Worm (Caenorhabditis elegans) whole organism, L4 larva: ENCODE data around the gene C04E6.8.

ENCODE experiments used
- D1046.2 ChIP-seq: fragments of 200-800 bp; sonication (Bioruptor generic); IDR thresholded peaks from 2 replicates; pipeline ENCODE4 v1.3.6; 2022; ENCODE audit warnings: missing genetic modification characterization, missing compliant biosample characterization
- F26F4.8 ChIP-seq: fragments of 200-800 bp; sonication (Bioruptor generic); conservative IDR thresholded peaks from 2 replicates; pipeline ENCODE4 v1.3.6; 2022; ENCODE audit warnings: missing genetic modification characterization, missing compliant biosample characterization
- F44E2.7 ChIP-seq: fragments of 200-800 bp; sonication (Bioruptor generic); IDR thresholded peaks from 2 replicates; pipeline ENCODE4 v2.1.2; 2022; ENCODE audit warnings: missing genetic modification characterization, missing compliant biosample characterization
- R02D3.7 ChIP-seq: fragments of 150-350 bp; sonication (generic microtip); optimal IDR thresholded peaks from 3 replicates; lab custom pipeline; 2014; ENCODE audit warnings: missing biosample characterization, missing genetic modification characterization
- T20F7.1 ChIP-seq: fragments of 200-800 bp; sonication (Bioruptor generic); optimal IDR thresholded peaks from 2 replicates; lab custom pipeline; 2018; ENCODE audit warnings: mild to moderate bottlenecking, missing genetic modification characterization, missing compliant biosample characterization
- Y105C5A.15 ChIP-seq: fragments of 200-800 bp; sonication (Bioruptor generic); IDR thresholded peaks from 2 replicates; pipeline ENCODE4 v1.3.6; 2022; ENCODE audit warnings: missing genetic modification characterization, missing compliant biosample characterization
- Y5F2A.4 ChIP-seq: fragments of 200-800 bp; sonication (Bioruptor generic); optimal IDR thresholded peaks from 2 replicates; lab custom pipeline; 2018; ENCODE audit warnings: mild to moderate bottlenecking, missing genetic modification characterization, missing compliant biosample characterization
- Y75B8A.6 ChIP-seq: fragments of 200-800 bp; sonication (Bioruptor generic); IDR thresholded peaks from 2 replicates; pipeline ENCODE4 v1.3.6; 2022; ENCODE audit warnings: missing genetic modification reagents, missing genetic modification characterization, missing compliant biosample characterization
- ZK546.5 ChIP-seq, 2 experiments: sonication (generic microtip); optimal IDR thresholded peaks; 2 replicates each; lab custom pipeline; 2017; ENCODE audit warnings: missing biosample characterization in 2 of 2, missing genetic modification characterization in 2 of 2
- aha-1 ChIP-seq: fragments of 150-350 bp; peaks from one replicate; lab custom pipeline; 2014; ENCODE audit warnings: missing biosample characterization, missing genetic modification characterization
- ama-1 ChIP-seq: fragments of 150-350 bp; optimal IDR thresholded peaks from 2 replicates; lab custom pipeline; 2014; ENCODE audit warnings: inconsistent platforms, mixed read lengths
- arid-1 ChIP-seq: fragments of 200-800 bp; sonication (Bioruptor generic); conservative IDR thresholded peaks from 2 replicates; pipeline ENCODE4 v1.3.6; 2022; ENCODE audit warnings: missing genetic modification reagents, missing genetic modification characterization, missing compliant biosample characterization
- ceh-28 ChIP-seq: fragments of 150-350 bp; optimal IDR thresholded peaks from 2 replicates; lab custom pipeline; 2014; ENCODE audit warnings: missing biosample characterization, missing genetic modification reagents, missing genetic modification characterization
- ceh-82 ChIP-seq: sonication (generic microtip); optimal IDR thresholded peaks from 2 replicates; lab custom pipeline; 2017; ENCODE audit warnings: missing biosample characterization, missing genetic modification characterization
- daf-12 ChIP-seq: fragments of 150-350 bp; optimal IDR thresholded peaks from 2 replicates; lab custom pipeline; 2014; ENCODE audit warnings: missing biosample characterization, missing genetic modification reagents, missing genetic modification characterization
- daf-8 ChIP-seq: fragments of 200-800 bp; sonication (Bioruptor generic); IDR thresholded peaks from 2 replicates; pipeline ENCODE4 v1.3.6; 2022; ENCODE audit warnings: missing genetic modification characterization, missing compliant biosample characterization
- dmd-8 ChIP-seq: fragments of 200-800 bp; sonication (Bioruptor generic); IDR thresholded peaks from 2 replicates; pipeline ENCODE4 v1.3.6; 2022; ENCODE audit warnings: missing genetic modification characterization, missing compliant biosample characterization
- duxl-1 ChIP-seq: sonication (generic microtip); optimal IDR thresholded peaks from 2 replicates; lab custom pipeline; 2016; ENCODE audit warnings: mild to moderate bottlenecking, missing genetic modification characterization, moderate library complexity, missing compliant biosample characterization; ENCODE audit not compliant: poor library complexity
- fkh-10 ChIP-seq: fragments of 150-350 bp; optimal IDR thresholded peaks from 2 replicates; lab custom pipeline; 2014; ENCODE audit warnings: missing biosample characterization, missing genetic modification reagents, missing genetic modification characterization
- fos-1 ChIP-seq: fragments of 150-350 bp; optimal IDR thresholded peaks from 2 replicates; lab custom pipeline; 2014; ENCODE audit warnings: missing biosample characterization, missing genetic modification characterization
- hif-1 ChIP-seq, 2 experiments: sonication (generic microtip); optimal IDR thresholded peaks; 2 replicates each; lab custom pipeline; 2016 to 2017; ENCODE audit warnings: missing compliant biosample characterization in 2 of 2, missing genetic modification characterization in 2 of 2, missing genetic modification reagents in 2 of 2, missing genotype in 2 of 2, mild to moderate bottlenecking in 1 of 2
- hlh-30 ChIP-seq: sonication (generic microtip); optimal IDR thresholded peaks from 2 replicates; lab custom pipeline; 2017; ENCODE audit warnings: antibody characterized with exemption, mild to moderate bottlenecking, missing genetic modification characterization, missing compliant biosample characterization; ENCODE audit not compliant: insufficient read depth
- lim-7 ChIP-seq: fragments of 200-800 bp; sonication (Bioruptor generic); IDR thresholded peaks from 2 replicates; pipeline ENCODE4 v1.3.6; 2022; ENCODE audit warnings: missing genetic modification characterization, missing compliant biosample characterization
- lin-13 ChIP-seq: fragments of 150-350 bp; optimal IDR thresholded peaks from 2 replicates; lab custom pipeline; 2014; ENCODE audit warnings: missing biosample characterization, missing genetic modification reagents, missing genetic modification characterization
- lsy-2 ChIP-seq, 2 experiments: fragments of 150-350 bp in 1 of 2; sonication (generic microtip) in 1 of 2; optimal IDR thresholded peaks; 2 replicates each; lab custom pipeline; 2014 to 2017; ENCODE audit warnings: missing biosample characterization in 2 of 2, missing genetic modification characterization in 2 of 2
- madf-9 ChIP-seq: fragments of 200-800 bp; sonication (Bioruptor generic); conservative IDR thresholded peaks from 2 replicates; pipeline ENCODE4 v1.3.6; 2022; ENCODE audit warnings: missing genetic modification reagents, missing genetic modification characterization, missing compliant biosample characterization
- mes-2 ChIP-seq: sonication (generic microtip); optimal IDR thresholded peaks from 2 replicates; lab custom pipeline; 2016; ENCODE audit warnings: missing genotype, mild to moderate bottlenecking, missing genetic modification characterization, missing compliant biosample characterization; ENCODE audit not compliant: poor library complexity, severe bottlenecking
- mxl-3 ChIP-seq: fragments of 200-800 bp; sonication (Bioruptor generic); optimal IDR thresholded peaks from 2 replicates; lab custom pipeline; 2018; ENCODE audit warnings: mild to moderate bottlenecking, missing genetic modification characterization, missing compliant biosample characterization
- nhr-11 ChIP-seq: fragments of 150-350 bp; optimal IDR thresholded peaks from 2 replicates; lab custom pipeline; 2014; ENCODE audit warnings: missing biosample characterization, missing genetic modification characterization
- nhr-237 ChIP-seq: sonication (generic microtip); optimal IDR thresholded peaks from 2 replicates; lab custom pipeline; 2017; ENCODE audit warnings: missing biosample characterization, missing genetic modification characterization
- nhr-25 ChIP-seq: sonication (generic microtip); optimal IDR thresholded peaks from 2 replicates; lab custom pipeline; 2017; ENCODE audit warnings: missing genetic modification characterization, mild to moderate bottlenecking, missing compliant biosample characterization, antibody characterized with exemption, moderate library complexity, borderline replicate concordance; ENCODE audit not compliant: insufficient read depth
- nhr-28 ChIP-seq: fragments of 150-350 bp; optimal IDR thresholded peaks from 2 replicates; lab custom pipeline; 2014; ENCODE audit warnings: missing biosample characterization, missing genetic modification characterization
- nhr-41 ChIP-seq: fragments of 200-800 bp; sonication (Bioruptor generic); IDR thresholded peaks from 2 replicates; pipeline ENCODE4 v1.3.6; 2022; ENCODE audit warnings: missing genetic modification reagents, missing genetic modification characterization, missing compliant biosample characterization
- nhr-48 ChIP-seq: sonication (generic microtip); optimal IDR thresholded peaks from 2 replicates; lab custom pipeline; 2016; ENCODE audit warnings: mild to moderate bottlenecking, missing genetic modification characterization, missing compliant biosample characterization
- pha-4 ChIP-seq, 2 experiments: fragments of 150-350 bp in 1 of 2; fragments of 200-800 bp in 1 of 2; sonication (Bioruptor generic) in 1 of 2; IDR thresholded peaks in 1 of 2; optimal IDR thresholded peaks in 1 of 2; 2 replicates each; pipeline versions ENCODE4 v1.3.6 to Lab custom; 2014 to 2022; ENCODE audit warnings: missing genetic modification characterization in 2 of 2, missing genetic modification reagents in 2 of 2, missing biosample characterization in 1 of 2, missing compliant biosample characterization in 1 of 2
- rbr-2 ChIP-seq: sonication (generic microtip); optimal IDR thresholded peaks from 2 replicates; lab custom pipeline; 2016; ENCODE audit warnings: missing genotype, missing genetic modification characterization, missing compliant biosample characterization
- sdz-12 ChIP-seq: fragments of 200-800 bp; sonication (Bioruptor generic); optimal IDR thresholded peaks from 2 replicates; lab custom pipeline; 2018; ENCODE audit warnings: mild to moderate bottlenecking, missing genetic modification characterization, missing compliant biosample characterization
- skn-1 ChIP-seq: fragments of 150-350 bp; optimal IDR thresholded peaks from 2 replicates; lab custom pipeline; 2014; ENCODE audit warnings: missing biosample characterization, missing genetic modification characterization
- snpc-1.2 ChIP-seq: fragments of 200-800 bp; sonication (Bioruptor generic); IDR thresholded peaks from 2 replicates; pipeline ENCODE4 v1.3.6; 2022; ENCODE audit warnings: missing genetic modification reagents, missing genetic modification characterization, missing compliant biosample characterization
- snpc-4 ChIP-seq: fragments of 150-350 bp; optimal IDR thresholded peaks from 2 replicates; lab custom pipeline; 2014; ENCODE audit warnings: missing biosample characterization, missing genetic modification characterization
- spr-1 ChIP-seq: sonication (generic microtip); optimal IDR thresholded peaks from 2 replicates; lab custom pipeline; 2016; ENCODE audit warnings: mild to moderate bottlenecking, missing genetic modification characterization, missing compliant biosample characterization
- spr-3 ChIP-seq: fragments of 200-800 bp; sonication (Bioruptor generic); optimal IDR thresholded peaks from 2 replicates; lab custom pipeline; 2018; ENCODE audit warnings: mild to moderate bottlenecking, missing genetic modification characterization, missing compliant biosample characterization
- unc-130 ChIP-seq: sonication (generic microtip); optimal IDR thresholded peaks from 2 replicates; lab custom pipeline; 2016; ENCODE audit warnings: missing genetic modification reagents, missing genetic modification characterization, missing compliant biosample characterization
- unc-39 ChIP-seq: sonication (generic microtip); optimal IDR thresholded peaks from 2 replicates; lab custom pipeline; 2017; ENCODE audit warnings: missing biosample characterization, missing genetic modification characterization
- vab-7 ChIP-seq: fragments of 200-800 bp; sonication (Bioruptor generic); IDR thresholded peaks from 2 replicates; pipeline ENCODE4 v1.3.6; 2022; ENCODE audit warnings: missing genetic modification reagents, missing genetic modification characterization, missing compliant biosample characterization
- zag-1 ChIP-seq: fragments of 150-350 bp; optimal IDR thresholded peaks from 2 replicates; lab custom pipeline; 2014; ENCODE audit warnings: missing biosample characterization, missing genetic modification characterization
- zfp-3 ChIP-seq: fragments of 200-800 bp; sonication (Bioruptor generic); conservative IDR thresholded peaks from 2 replicates; pipeline ENCODE4 v1.3.6; 2022; ENCODE audit warnings: missing genetic modification reagents, missing genetic modification characterization, missing compliant biosample characterization
- zip-11 ChIP-seq: fragments of 200-800 bp; sonication (Bioruptor generic); IDR thresholded peaks from 2 replicates; pipeline ENCODE4 v1.3.6; 2022; ENCODE audit warnings: missing genetic modification characterization, missing compliant biosample characterization

C04E6.8 gene

DNA sequence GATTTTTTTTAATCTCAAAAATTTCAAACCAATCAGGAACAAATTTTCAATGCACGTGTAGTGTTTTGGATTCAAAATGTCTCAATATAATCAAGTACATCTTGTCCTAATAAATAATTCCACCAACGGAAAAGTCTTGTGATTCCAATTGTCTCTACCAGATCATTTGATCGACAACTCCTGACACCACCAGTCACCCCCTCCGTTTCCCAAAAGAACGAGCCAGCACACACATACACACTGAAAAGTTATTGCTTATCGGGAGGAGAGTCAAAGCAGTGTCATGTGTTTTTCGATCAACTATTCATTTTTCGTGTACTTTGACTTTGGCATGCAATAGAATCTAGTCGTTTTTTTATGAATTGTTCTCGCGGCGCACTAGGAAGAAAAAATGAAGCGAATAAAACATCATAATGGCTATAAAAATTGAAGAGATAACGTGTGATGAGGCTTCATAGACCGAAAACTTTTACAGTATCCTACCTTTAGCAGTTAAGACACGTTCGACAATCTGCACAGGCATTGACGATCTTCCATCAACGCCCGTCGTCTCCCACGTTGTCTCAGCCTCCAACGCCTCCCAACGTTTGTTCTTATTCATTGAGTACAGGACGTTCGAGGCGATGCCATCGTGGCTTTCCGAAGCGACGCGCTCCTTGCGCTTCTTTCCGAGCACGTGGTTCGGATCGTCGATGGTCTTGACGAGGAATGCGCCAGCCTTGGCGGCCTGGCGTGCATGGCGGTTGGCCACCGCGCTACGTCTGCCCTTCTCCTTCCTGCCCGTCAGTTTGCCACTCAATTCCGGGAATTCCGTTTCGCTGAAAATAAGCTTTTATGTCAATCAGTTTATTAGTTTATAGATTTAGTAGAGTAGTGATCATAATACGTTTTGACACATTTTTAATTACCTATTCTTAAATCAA lies 40.0 kb downstream of the C04E6.8 start (continued):
- peak; percentile 70 for TF ChIP-seq aha-1 (tag; lab: Kevin White, UChicago)
- no peak for TF ChIP-seq snpc-4 (tag; lab: Kevin White, UChicago)
- TF ChIP-seq ceh-82 (tag; lab: Kevin White, UChicago): no peak
- no peak for TF ChIP-seq nhr-41
- TF ChIP-seq unc-39 (tag; lab: Kevin White, UChicago): no peak
- TF ChIP-seq F26F4.8 (GFP tag; lab: Robert Waterston, UW): no peak
- no peak for TF ChIP-seq rbr-2 (tag; lab: Kevin White, UChicago)
- no peak for TF ChIP-seq duxl-1
- no peak for TF ChIP-seq nhr-25 (tag; lab: Kevin White, UChicago)
- TF ChIP-seq R02D3.7 (tag; lab: Kevin White, UChicago): no peak
- peak; percentile 42 for TF ChIP-seq nhr-48 (tag; lab: Kevin White, UChicago)
- no peak for TF ChIP-seq ceh-28
- no peak for TF ChIP-seq lin-13 (GFP tag; lab: Kevin White, UChicago)
- TF ChIP-seq ama-1 (lab: Kevin White, UChicago): peak; percentile 16
- TF ChIP-seq sdz-12 (GFP tag; lab: Kevin White, UChicago): no peak
- peak; percentile 91 for TF ChIP-seq nhr-28 (tag; lab: Kevin White, UChicago)
- no peak for TF ChIP-seq mxl-3
- peak; percentile 21; the same call in 1 of the 2 replicates for TF ChIP-seq vab-7 (GFP tag; lab: Robert Waterston, UW)
- TF ChIP-seq nhr-11 (tag; lab: Kevin White, UChicago): peak; percentile 78
- TF ChIP-seq Y75B8A.6: no peak
- no peak for TF ChIP-seq spr-3
- no peak for TF ChIP-seq zip-11 (GFP tag; lab: Robert Waterston, UW)
- no peak for TF ChIP-seq ZK546.5 (tag; optimal IDR thresholded peaks at IDR 0.05; lab: Kevin White, UChicago)
- TF ChIP-seq zfp-3: 0 out of 2 replicates have a peak, but pooled peaks have one; percentile 9
- TF ChIP-seq unc-130 (GFP tag; lab: Kevin White, UChicago): no peak
- TF ChIP-seq skn-1 (tag; lab: Kevin White, UChicago): no peak
- TF ChIP-seq daf-8: no peak
- no peak for TF ChIP-seq Y5F2A.4 (GFP tag; lab: Kevin White, UChicago)
- no peak for TF ChIP-seq zag-1 (tag; lab: Kevin White, UChicago)
- peak; percentile 97 for TF ChIP-seq hlh-30 (tag; lab: Kevin White, UChicago)
- no peak for TF ChIP-seq fos-1
- TF ChIP-seq D1046.2: 0 out of 2 replicates have a peak, but pooled peaks have one; percentile 55
- TF ChIP-seq lim-7 (GFP tag; lab: Robert Waterston, UW): no peak
- peak; percentile 56 for TF ChIP-seq pha-4 (GFP tag; IDR thresholded peaks at IDR 0.05; lab: Robert Waterston, UW)
- peak; percentile 62 for TF ChIP-seq pha-4 (tag; optimal IDR thresholded peaks at IDR 0.05; lab: Kevin White, UChicago)
- no peak; the same call in 1 of the 2 replicates for TF ChIP-seq snpc-1.2 (GFP tag; lab: Robert Waterston, UW)
- TF ChIP-seq fkh-10: no peak
- peak; percentile 62 for TF ChIP-seq T20F7.1 (GFP tag; lab: Kevin White, UChicago)
- peak in 1 of 2 experiments; percentile 5 for TF ChIP-seq hif-1 (tag; optimal IDR thresholded peaks at IDR 0.05; lab: Kevin White, UChicago)
- TF ChIP-seq madf-9: 0 out of 2 replicates have a peak, but pooled peaks have one; percentile 15
- TF ChIP-seq lsy-2 (tag; optimal IDR thresholded peaks at IDR 0.05; lab: Kevin White, UChicago): peak in 1 of 2 experiments; percentile 50
- no peak for TF ChIP-seq F44E2.7 (GFP tag; lab: Robert Waterston, UW)
- no peak for TF ChIP-seq arid-1 (GFP tag; lab: Robert Waterston, UW)
- TF ChIP-seq Y105C5A.15: no peak
- peak; percentile 11 for TF ChIP-seq mes-2 (tag; lab: Kevin White, UChicago)
- TF ChIP-seq daf-12 (tag; lab: Kevin White, UChicago): no peak
- TF ChIP-seq nhr-237 (tag; lab: Kevin White, UChicago): no peak
- TF ChIP-seq spr-1: no peak
- TF ChIP-seq dmd-8: no peak
